Worm (Caenorhabditis elegans) whole organism, L4 larva: ENCODE measurements around the gene Y27F2A.11.
"Not testable (repeated sequence)": the region's sequence is repeated elsewhere in the genome, so short reads cannot be mapped to it uniquely, and the experiment has no call there.

Experiments used
- attf-4 ChIP-seq: sonication (generic microtip); optimal IDR thresholded peaks from 3 replicates; lab custom pipeline; 2017; ENCODE audit warnings: missing biosample characterization, missing genetic modification characterization
- ceh-82 ChIP-seq: sonication (generic microtip); optimal IDR thresholded peaks from 2 replicates; lab custom pipeline; 2017; ENCODE audit warnings: missing biosample characterization, missing genetic modification characterization
- daf-12 ChIP-seq: fragments of 150-350 bp; optimal IDR thresholded peaks from 2 replicates; lab custom pipeline; 2014; ENCODE audit warnings: missing biosample characterization, missing genetic modification reagents, missing genetic modification characterization
- lin-1 ChIP-seq: fragments of 200-800 bp; sonication (Bioruptor generic); IDR thresholded peaks from 2 replicates; pipeline ENCODE4 v1.3.6; 2022; ENCODE audit warnings: missing genetic modification reagents, missing genetic modification characterization, missing compliant biosample characterization
- mep-1 ChIP-seq: fragments of 150-350 bp; sonication (generic microtip); optimal IDR thresholded peaks from 3 replicates; lab custom pipeline; 2014; ENCODE audit warnings: missing biosample characterization, missing genetic modification characterization
- nhr-237 ChIP-seq: sonication (generic microtip); optimal IDR thresholded peaks from 2 replicates; lab custom pipeline; 2017; ENCODE audit warnings: missing biosample characterization, missing genetic modification characterization
- nhr-77 ChIP-seq: fragments of 150-350 bp; optimal IDR thresholded peaks from 2 replicates; lab custom pipeline; 2014; ENCODE audit warnings: missing biosample characterization, missing genetic modification characterization
- unc-130 ChIP-seq: sonication (generic microtip); optimal IDR thresholded peaks from 2 replicates; lab custom pipeline; 2016; ENCODE audit warnings: missing genetic modification reagents, missing genetic modification characterization, missing compliant biosample characterization
- zfp-2 ChIP-seq: sonication (generic microtip); optimal IDR thresholded peaks from 2 replicates; lab custom pipeline; 2016; ENCODE audit warnings: mild to moderate bottlenecking, missing genetic modification characterization, missing compliant biosample characterization

ce11 chrII:3184858-3185257, 4.3 kb upstream of the Y27F2A.11 start, which contains the start of gene sri-78:
- TF ChIP-seq zfp-2 (tag; lab: Kevin White, UChicago); unc-130; daf-12; ceh-82 (tag; lab: Kevin White, UChicago); nhr-77 (tag; lab: Kevin White, UChicago); lin-1; mep-1 (tag; lab: Kevin White, UChicago); attf-4 (tag; lab: Kevin White, UChicago); nhr-237 (tag; lab: Kevin White, UChicago): not testable (repeated sequence)
